Fruit fly (Drosophila melanogaster) S2 (cell line): ENCODE data around the gene Gr68a.

Experiments used
- CG8478 ChIP-seq: fragments of >200 bp; optimal IDR thresholded peaks from 2 replicates; lab custom pipeline; 2018
- CTCF ChIP-seq, 2 experiments: fragments of >200 bp; optimal IDR thresholded peaks; 2 replicates each; lab custom pipeline; 2018

dm6 chr3L:11785291-11785690 lies 34.2 kb downstream of the Gr68a start:
- TF ChIP-seq CTCF (optimal IDR thresholded peaks at IDR 0.05; lab: Kevin White, UChicago) (no peak), CG8478 (lab: Kevin White, UChicago) (no peak)
